Worm (Caenorhabditis elegans) whole organism, L2 larva: ENCODE results near the gene C27D6.12.

Experiments used
- C34F6.9 ChIP-seq: fragments of 150-350 bp; optimal IDR thresholded peaks from 2 replicates; lab custom pipeline; 2014; ENCODE audit warnings: missing biosample characterization, missing genetic modification characterization
- F13H6.1 ChIP-seq: sonication (generic microtip); optimal IDR thresholded peaks from 2 replicates; lab custom pipeline; 2016; ENCODE audit warnings: missing genetic modification characterization, missing compliant biosample characterization
- R02D3.7 ChIP-seq: fragments of 150-350 bp; optimal IDR thresholded peaks from 2 replicates; lab custom pipeline; 2014; ENCODE audit warnings: missing biosample characterization, missing genetic modification characterization
- Y55F3AM.14 ChIP-seq: fragments of 200-800 bp; sonication (Bioruptor generic); optimal IDR thresholded peaks from 2 replicates; lab custom pipeline; 2018; ENCODE audit warnings: mild to moderate bottlenecking, missing genetic modification characterization, missing compliant biosample characterization
- ZK546.5 ChIP-seq: sonication (generic microtip); optimal IDR thresholded peaks from 2 replicates; lab custom pipeline; 2017; ENCODE audit warnings: missing biosample characterization, missing genetic modification characterization
- alr-1 ChIP-seq: fragments of 150-350 bp; optimal IDR thresholded peaks from 2 replicates; lab custom pipeline; 2014; ENCODE audit warnings: missing biosample characterization, missing genetic modification characterization
- aly-2 ChIP-seq: fragments of 150-350 bp; optimal IDR thresholded peaks from 2 replicates; lab custom pipeline; 2014; ENCODE audit warnings: missing biosample characterization, missing genetic modification characterization
- ama-1 ChIP-seq: fragments of 150-350 bp; optimal IDR thresholded peaks from 2 replicates; lab custom pipeline; 2018; ENCODE audit warnings: inconsistent platforms
- blmp-1 ChIP-seq: sonication (generic microtip); optimal IDR thresholded peaks from 2 replicates; lab custom pipeline; 2017; ENCODE audit warnings: missing genetic modification characterization, mild to moderate bottlenecking, missing compliant biosample characterization, antibody characterized with exemption, moderate library complexity; ENCODE audit not compliant: insufficient read depth
- ceh-16 ChIP-seq: fragments of 150-350 bp; optimal IDR thresholded peaks from 2 replicates; lab custom pipeline; 2014; ENCODE audit warnings: missing biosample characterization, missing genetic modification characterization
- ceh-82 ChIP-seq: fragments of 150-350 bp; optimal IDR thresholded peaks from 2 replicates; lab custom pipeline; 2014; ENCODE audit warnings: missing biosample characterization, missing genetic modification characterization
- egl-27 ChIP-seq: sonication (generic microtip); optimal IDR thresholded peaks from 3 replicates; lab custom pipeline; 2017; ENCODE audit warnings: missing biosample characterization, missing genetic modification reagents, missing genetic modification characterization
- elt-1 ChIP-seq: fragments of 150-350 bp; optimal IDR thresholded peaks from 2 replicates; lab custom pipeline; 2014; ENCODE audit warnings: missing biosample characterization, missing genetic modification characterization
- elt-3 ChIP-seq: sonication (generic microtip); optimal IDR thresholded peaks from 2 replicates; lab custom pipeline; 2017; ENCODE audit warnings: missing biosample characterization, missing genetic modification characterization
- gmeb-1 ChIP-seq: fragments of 150-350 bp; optimal IDR thresholded peaks from 2 replicates; lab custom pipeline; 2014; ENCODE audit warnings: missing biosample characterization, missing genetic modification characterization
- lin-11 ChIP-seq: fragments of 150-350 bp; sonication (generic microtip); optimal IDR thresholded peaks from 2 replicates; lab custom pipeline; 2014; ENCODE audit warnings: missing biosample characterization, missing genetic modification characterization, inconsistent platforms, mixed read lengths
- lin-39 ChIP-seq: fragments of 150-350 bp; optimal IDR thresholded peaks from 2 replicates; lab custom pipeline; 2014; ENCODE audit warnings: missing biosample characterization, missing genetic modification reagents, missing genetic modification characterization
- lsy-2 ChIP-seq, 2 experiments: fragments of 150-350 bp in 1 of 2; sonication (generic microtip) in 1 of 2; optimal IDR thresholded peaks; 2 replicates each; lab custom pipeline; 2014 to 2017; ENCODE audit warnings: missing biosample characterization in 2 of 2, missing genetic modification characterization in 2 of 2
- mab-5 ChIP-seq: fragments of 150-350 bp; optimal IDR thresholded peaks from 2 replicates; lab custom pipeline; 2014; ENCODE audit warnings: missing biosample characterization, missing genetic modification characterization
- mbf-1 ChIP-seq: sonication (generic microtip); optimal IDR thresholded peaks from 2 replicates; lab custom pipeline; 2017; ENCODE audit warnings: missing biosample characterization, missing genetic modification characterization
- mdl-1 ChIP-seq, 2 experiments: fragments of 150-350 bp in 1 of 2; sonication (generic microtip) in 1 of 2; optimal IDR thresholded peaks; 2 replicates each; lab custom pipeline; 2017; ENCODE audit warnings: missing biosample characterization in 2 of 2, missing genetic modification characterization in 2 of 2
- nhr-11 ChIP-seq: fragments of 150-350 bp; optimal IDR thresholded peaks from 2 replicates; lab custom pipeline; 2014; ENCODE audit warnings: missing biosample characterization, missing genetic modification characterization
- nhr-129 ChIP-seq: fragments of 150-350 bp; optimal IDR thresholded peaks from 2 replicates; lab custom pipeline; 2014; ENCODE audit warnings: missing biosample characterization, missing genetic modification characterization
- nhr-21 ChIP-seq: fragments of 150-350 bp; optimal IDR thresholded peaks from 2 replicates; lab custom pipeline; 2014; ENCODE audit warnings: missing biosample characterization, missing genetic modification characterization
- nhr-23 ChIP-seq: fragments of 150-350 bp; optimal IDR thresholded peaks from 2 replicates; lab custom pipeline; 2014; ENCODE audit warnings: missing biosample characterization, missing genetic modification reagents, missing genetic modification characterization
- nhr-237 ChIP-seq: fragments of 150-350 bp; optimal IDR thresholded peaks from 2 replicates; lab custom pipeline; 2014; ENCODE audit warnings: missing biosample characterization, missing genetic modification characterization
- nhr-25 ChIP-seq: fragments of 150-350 bp; sonication (generic microtip); optimal IDR thresholded peaks from 3 replicates; lab custom pipeline; 2014; ENCODE audit warnings: missing biosample characterization, missing genetic modification characterization
- nhr-6 ChIP-seq: fragments of 150-350 bp; optimal IDR thresholded peaks from 2 replicates; lab custom pipeline; 2014; ENCODE audit warnings: missing biosample characterization, missing genetic modification characterization
- nhr-77 ChIP-seq: fragments of 150-350 bp; optimal IDR thresholded peaks from 2 replicates; lab custom pipeline; 2014; ENCODE audit warnings: missing biosample characterization, missing genetic modification characterization
- peb-1 ChIP-seq: fragments of 150-350 bp; optimal IDR thresholded peaks from 2 replicates; lab custom pipeline; 2014; ENCODE audit warnings: missing biosample characterization, missing genetic modification characterization
- sem-4 ChIP-seq: fragments of 150-350 bp; optimal IDR thresholded peaks from 2 replicates; lab custom pipeline; 2014; ENCODE audit warnings: missing biosample characterization, missing genetic modification reagents, missing genetic modification characterization
- skn-1 ChIP-seq: sonication (generic microtip); optimal IDR thresholded peaks from 2 replicates; lab custom pipeline; 2017; ENCODE audit warnings: missing biosample characterization, missing genetic modification characterization
- sma-3 ChIP-seq: sonication (generic microtip); optimal IDR thresholded peaks from 2 replicates; lab custom pipeline; 2016; ENCODE audit warnings: missing genetic modification reagents, missing genetic modification characterization, missing compliant biosample characterization
- sma-9 ChIP-seq, 2 experiments: fragments of 150-350 bp in 1 of 2; sonication (generic microtip) in 1 of 2; optimal IDR thresholded peaks; 2 replicates each; lab custom pipeline; 2014 to 2016; ENCODE audit warnings: missing genetic modification characterization in 2 of 2, mild to moderate bottlenecking in 1 of 2, missing biosample characterization in 1 of 2, missing compliant biosample characterization in 1 of 2, missing genetic modification reagents in 1 of 2, moderate library complexity in 1 of 2
- snpc-4 ChIP-seq: fragments of 150-350 bp; optimal IDR thresholded peaks from 2 replicates; lab custom pipeline; 2014; ENCODE audit warnings: missing biosample characterization, missing genetic modification characterization
- unc-39 ChIP-seq: fragments of 150-350 bp; optimal IDR thresholded peaks from 2 replicates; lab custom pipeline; 2014; ENCODE audit warnings: missing biosample characterization, missing genetic modification characterization
- unc-55 ChIP-seq: fragments of 150-350 bp; sonication (generic microtip); optimal IDR thresholded peaks from 3 replicates; lab custom pipeline; 2014; ENCODE audit warnings: missing biosample characterization, missing genetic modification reagents, missing genetic modification characterization
- unc-62 ChIP-seq: fragments of 150-350 bp; optimal IDR thresholded peaks from 2 replicates; lab custom pipeline; 2014; ENCODE audit warnings: missing biosample characterization, missing genetic modification reagents, missing genetic modification characterization
- zag-1 ChIP-seq: fragments of 150-350 bp; optimal IDR thresholded peaks from 2 replicates; lab custom pipeline; 2014; ENCODE audit warnings: missing biosample characterization, missing genetic modification characterization
- ztf-11 ChIP-seq: sonication (generic microtip); optimal IDR thresholded peaks from 2 replicates; lab custom pipeline; 2017; ENCODE audit warnings: missing biosample characterization, missing genetic modification characterization
- ztf-4 ChIP-seq: fragments of 150-350 bp; optimal IDR thresholded peaks from 2 replicates; lab custom pipeline; 2014; ENCODE audit warnings: missing biosample characterization, missing genetic modification characterization

The C27D6.12 gene

ce11 chrII:5211970-5212369 is 34.2 kb upstream of the C27D6.12 start, which contains the start of gene C34F11.2:
C34F11.2 (plus strand) TSS chrII:5212270.
- TF ChIP-seq lin-11 (tag; lab: Kevin White, UChicago), result no peak
- no peak for TF ChIP-seq unc-39 (tag; lab: Kevin White, UChicago)
- TF ChIP-seq unc-62 (GFP tag; lab: Kevin White, UChicago), result no peak
- no peak for TF ChIP-seq egl-27 (tag; lab: Kevin White, UChicago)
- TF ChIP-seq nhr-237 (tag; lab: Kevin White, UChicago), result no peak
- TF ChIP-seq zag-1 (tag; lab: Kevin White, UChicago), result no peak
- TF ChIP-seq ceh-82 (tag; lab: Kevin White, UChicago), result no peak
- TF ChIP-seq nhr-6, result no peak
- TF ChIP-seq mdl-1 (tag; optimal IDR thresholded peaks at IDR 0.05; lab: Kevin White, UChicago), result no peak
- TF ChIP-seq sem-4 (tag; lab: Kevin White, UChicago), result no peak
- TF ChIP-seq sma-9 (GFP tag; optimal IDR thresholded peaks at IDR 0.05; lab: Kevin White, UChicago), result no peak
- TF ChIP-seq sma-9 (tag; optimal IDR thresholded peaks at IDR 0.05; lab: Kevin White, UChicago), result no peak
- TF ChIP-seq elt-3 (tag; lab: Kevin White, UChicago), result no peak
- no peak for TF ChIP-seq lin-39
- no peak for TF ChIP-seq alr-1 (tag; lab: Kevin White, UChicago)
- no peak for TF ChIP-seq nhr-25 (tag; lab: Kevin White, UChicago)
- no peak for TF ChIP-seq nhr-11 (tag; lab: Kevin White, UChicago)
- no peak for TF ChIP-seq ZK546.5 (tag; lab: Kevin White, UChicago)
- no peak for TF ChIP-seq peb-1 (tag; lab: Kevin White, UChicago)

ce11 chrII:5210830-5211229 is 33.0 kb upstream of the C27D6.12 start, which contains the start of gene C34F11.8:
C34F11.8 (minus strand) TSS chrII:5210964.
- TF ChIP-seq sma-3 (GFP tag; lab: Kevin White, UChicago), result peak; percentile 1
- no peak for TF ChIP-seq mab-5
- peak; percentile 43 for TF ChIP-seq nhr-25 (tag; lab: Kevin White, UChicago)
- TF ChIP-seq, all 48 proteins: peak for 2

ce11 chrII:5209122-5209521 is 31.3 kb upstream of the C27D6.12 start:
- peak; percentile 32 for TF ChIP-seq sma-3 (GFP tag; lab: Kevin White, UChicago)
- TF ChIP-seq nhr-23 (tag; lab: Kevin White, UChicago), result no peak

ce11 chrII:5205286-5205685 is 27.5 kb upstream of the C27D6.12 start:
- TF ChIP-seq aly-2 (tag; lab: Kevin White, UChicago), result no peak
- TF ChIP-seq alr-1 (tag; lab: Kevin White, UChicago), result no peak
- TF ChIP-seq gmeb-1, result no peak
- no peak for TF ChIP-seq sem-4 (tag; lab: Kevin White, UChicago)
- TF ChIP-seq skn-1 (tag; lab: Kevin White, UChicago), result no peak
- no peak for TF ChIP-seq snpc-4 (tag; lab: Kevin White, UChicago)
- no peak for TF ChIP-seq unc-62 (GFP tag; lab: Kevin White, UChicago)
- TF ChIP-seq blmp-1 (tag; lab: Kevin White, UChicago), result no peak
- TF ChIP-seq egl-27 (tag; lab: Kevin White, UChicago), result no peak
- no peak for TF ChIP-seq mbf-1 (tag; lab: Kevin White, UChicago)
- TF ChIP-seq nhr-25 (tag; lab: Kevin White, UChicago), result no peak
- no peak for TF ChIP-seq unc-55 (GFP tag; lab: Kevin White, UChicago)
- TF ChIP-seq elt-1, result no peak
- TF ChIP-seq ama-1 (lab: Kevin White, UChicago), result no peak
- TF ChIP-seq C34F6.9 (tag; lab: Kevin White, UChicago), result no peak
- no peak for TF ChIP-seq ztf-4 (tag; lab: Kevin White, UChicago)
- TF ChIP-seq nhr-21 (tag; lab: Kevin White, UChicago), result no peak
- TF ChIP-seq, all 48 proteins: peak for 0

ce11 chrII:5202930-5203329 is 25.1 kb upstream of the C27D6.12 start, which contains the start of gene ampd-1:
ampd-1 (plus strand) TSS chrII:5203322.
- peak; percentile 6 for TF ChIP-seq skn-1 (tag; lab: Kevin White, UChicago)
- peak; percentile 38 for TF ChIP-seq C34F6.9 (tag; lab: Kevin White, UChicago)
- no peak for TF ChIP-seq R02D3.7 (tag; lab: Kevin White, UChicago)
- no peak for TF ChIP-seq ZK546.5 (tag; lab: Kevin White, UChicago)
- no peak for TF ChIP-seq peb-1 (tag; lab: Kevin White, UChicago)
- TF ChIP-seq ceh-16 (tag; lab: Kevin White, UChicago), result no peak
- peak; percentile 30 for TF ChIP-seq sma-9 (GFP tag; optimal IDR thresholded peaks at IDR 0.05; lab: Kevin White, UChicago)
- no peak for TF ChIP-seq sma-9 (tag; optimal IDR thresholded peaks at IDR 0.05; lab: Kevin White, UChicago)
- TF ChIP-seq aly-2 (tag; lab: Kevin White, UChicago), result no peak
- no peak for TF ChIP-seq elt-1
- no peak for TF ChIP-seq nhr-77 (tag; lab: Kevin White, UChicago)
- no peak for TF ChIP-seq ama-1 (lab: Kevin White, UChicago)
- TF ChIP-seq egl-27 (tag; lab: Kevin White, UChicago), result no peak
- TF ChIP-seq zag-1 (tag; lab: Kevin White, UChicago), result no peak
- no peak for TF ChIP-seq nhr-237 (tag; lab: Kevin White, UChicago)
- TF ChIP-seq Y55F3AM.14 (GFP tag; lab: Kevin White, UChicago), result no peak
- peak; percentile 16 for TF ChIP-seq sma-3 (GFP tag; lab: Kevin White, UChicago)
- no peak for TF ChIP-seq ztf-11 (tag; lab: Kevin White, UChicago)
- TF ChIP-seq alr-1 (tag; lab: Kevin White, UChicago), result no peak
- TF ChIP-seq nhr-25 (tag; lab: Kevin White, UChicago), result no peak
- peak; percentile 27 for TF ChIP-seq F13H6.1 (tag; lab: Kevin White, UChicago)
- TF ChIP-seq nhr-129 (tag; lab: Kevin White, UChicago), result peak; percentile 47
- no peak for TF ChIP-seq nhr-21 (tag; lab: Kevin White, UChicago)
- no peak for TF ChIP-seq mdl-1 (tag; optimal IDR thresholded peaks at IDR 0.05; lab: Kevin White, UChicago)
- TF ChIP-seq nhr-11 (tag; lab: Kevin White, UChicago), result no peak
- no peak for TF ChIP-seq lin-39
- no peak for TF ChIP-seq ceh-82 (tag; lab: Kevin White, UChicago)
- no peak for TF ChIP-seq lsy-2 (tag; optimal IDR thresholded peaks at IDR 0.05; lab: Kevin White, UChicago)
